Worm (Caenorhabditis elegans): Measurements from ENCODE around the gene mfn-1.

ce11 chrII:11484600-11484999, 12.8 kb upstream of the mfn-1 start:
- TF ChIP-seq tab-1 (GFP tag; IDR thresholded peaks at IDR 0.05), result peak; percentile 99
- TF ChIP-seq flt-1 (GFP tag; IDR thresholded peaks at IDR 0.05), result peak; percentile 98
- TF ChIP-seq klf-2 (GFP tag; conservative IDR thresholded peaks at IDR 0.05), result peak; percentile 98
- peak; percentile 96 for TF ChIP-seq ztf-23 (GFP tag; IDR thresholded peaks at IDR 0.05)
- peak; percentile 96 for TF ChIP-seq T22C8.4 (GFP tag; IDR thresholded peaks at IDR 0.05)
- TF ChIP-seq cog-1 (tag; optimal IDR thresholded peaks at IDR 0.05), result peak; percentile 93
- TF ChIP-seq med-1 (GFP tag; optimal IDR thresholded peaks at IDR 0.05; ENCODE audit: insufficient read depth), result peak; percentile 85
- peak; percentile 94 for TF ChIP-seq ref-1 (GFP tag; conservative IDR thresholded peaks at IDR 0.05)
